Worm (Caenorhabditis elegans) whole organism, L4/young adult: ENCODE measurements around the gene srw-137.
"Not testable (repeated sequence)": the region's sequence is repeated elsewhere in the genome, so short reads cannot be mapped to it uniquely, and the experiment has no call there.

Experiments used
- W03F9.2 ChIP-seq: fragments of 150-350 bp; optimal IDR thresholded peaks from 2 replicates; lab custom pipeline; 2014; ENCODE audit warnings: missing biosample characterization, missing genetic modification characterization
- dao-5 ChIP-seq: sonication (generic microtip); optimal IDR thresholded peaks from 2 replicates; lab custom pipeline; 2016; ENCODE audit warnings: missing genotype, missing genetic modification characterization, moderate library complexity, missing compliant biosample characterization
- him-1 ChIP-seq: sonication (generic microtip); optimal IDR thresholded peaks from 2 replicates; lab custom pipeline; 2016; ENCODE audit warnings: missing genotype, missing genetic modification reagents, missing genetic modification characterization, missing compliant biosample characterization

srw-137 gene

ce11 chrV:2958202-2958601, 14.4 kb upstream of the srw-137 start, which contains the start of gene srw-142:
srw-142 (minus strand) TSS chrV:2958302.
- TF ChIP-seq him-1 (tag; lab: Kevin White, UChicago) (no peak), W03F9.2 (no peak), dao-5 (tag; lab: Kevin White, UChicago) (no peak)

ce11 chrV:2955342-2955741, 11.6 kb upstream of the srw-137 start, which contains the start of gene srh-248:
srh-248 (minus strand) TSS chrV:2955442.
- not testable (repeated sequence) for TF ChIP-seq dao-5 (tag; lab: Kevin White, UChicago); W03F9.2; him-1 (tag; lab: Kevin White, UChicago)

- TF ChIP-seq him-1 (tag; lab: Kevin White, UChicago); dao-5 (tag; lab: Kevin White, UChicago); W03F9.2: not testable (repeated sequence)
Measured at ce11 chrV:2952102-2952501, 8.3 kb upstream of the srw-137 start, which contains the start of gene srw-122. srw-122 (minus strand) TSS chrV:2952202.

- no peak for TF ChIP-seq him-1 (tag; lab: Kevin White, UChicago)
- TF ChIP-seq W03F9.2, result no peak
- no peak for TF ChIP-seq dao-5 (tag; lab: Kevin White, UChicago)
Measured at ce11 chrV:2945602-2946001, 1.8 kb upstream of the srw-137 start, which contains the start of gene srh-87. srh-87 (minus strand) TSS chrV:2945702.

ce11 chrV:2942247-2942646, 1.5 kb downstream of the srw-137 start:
- TF ChIP-seq W03F9.2 (no peak), him-1 (tag; lab: Kevin White, UChicago) (no peak)

ce11 chrV:2941405-2941804, 2.4 kb downstream of the srw-137 start, which contains the start of gene srw-143:
srw-143 (minus strand) TSS chrV:2941505.
- TF ChIP-seq dao-5 (tag; lab: Kevin White, UChicago), result no peak
- no peak for TF ChIP-seq him-1 (tag; lab: Kevin White, UChicago)
- no peak for TF ChIP-seq W03F9.2

ce11 chrV:2938497-2938896, 5.3 kb downstream of the srw-137 start, which contains the start of gene srw-141:
srw-141 (minus strand) TSS chrV:2938597.
- no peak for TF ChIP-seq dao-5 (tag; lab: Kevin White, UChicago)
- TF ChIP-seq him-1 (tag; lab: Kevin White, UChicago), result no peak
- TF ChIP-seq W03F9.2, result no peak

ce11 chrV:2934075-2934474, 9.7 kb downstream of the srw-137 start, which contains the start of gene srh-247:
srh-247 (minus strand) TSS chrV:2934175.
- TF ChIP-seq W03F9.2 (no peak), dao-5 (tag; lab: Kevin White, UChicago) (no peak), him-1 (tag; lab: Kevin White, UChicago) (no peak)

- no peak for TF ChIP-seq him-1 (tag; lab: Kevin White, UChicago)
- TF ChIP-seq W03F9.2, result no peak
- no peak for TF ChIP-seq dao-5 (tag; lab: Kevin White, UChicago)
Measured at ce11 chrV:2931252-2931651, 12.5 kb downstream of the srw-137 start, which contains the start of gene C31B8.1. C31B8.1 (plus strand) TSS chrV:2931552.

- TF ChIP-seq W03F9.2 (no peak), dao-5 (tag; lab: Kevin White, UChicago) (no peak), him-1 (tag; lab: Kevin White, UChicago) (no peak)
Measured at ce11 chrV:2929753-2930152, 14.0 kb downstream of the srw-137 start, which contains the start of gene C31B8.16. C31B8.16 (plus strand) TSS chrV:2930053.

ce11 chrV:2927553-2927952, 16.2 kb downstream of the srw-137 start, which contains the start of gene C31B8.12:
C31B8.12 (minus strand) TSS chrV:2927653.
- TF ChIP-seq W03F9.2, result no peak
- no peak for TF ChIP-seq him-1 (tag; lab: Kevin White, UChicago)
- no peak for TF ChIP-seq dao-5 (tag; lab: Kevin White, UChicago)

ce11 chrV:2922594-2922993, 21.2 kb downstream of the srw-137 start, which contains the start of gene srh-38:
srh-38 (minus strand) TSS chrV:2922694.
- TF ChIP-seq him-1 (tag; lab: Kevin White, UChicago), result no peak
- TF ChIP-seq dao-5 (tag; lab: Kevin White, UChicago), result no peak
- no peak for TF ChIP-seq W03F9.2

ce11 chrV:2920125-2920524, 23.6 kb downstream of the srw-137 start:
- TF ChIP-seq dao-5 (tag; lab: Kevin White, UChicago), result no peak
- TF ChIP-seq W03F9.2, result no peak
- no peak for TF ChIP-seq him-1 (tag; lab: Kevin White, UChicago)

- TF ChIP-seq him-1 (tag; lab: Kevin White, UChicago), result no peak
Measured at ce11 chrV:2913948-2914347, 29.8 kb downstream of the srw-137 start, which contains the start of gene srh-146. srh-146 (plus strand) TSS chrV:2914248.

ce11 chrV:2912901-2913300, 30.9 kb downstream of the srw-137 start, which contains the start of gene C31B8.9:
C31B8.9 (minus strand) TSS chrV:2913001.
- no peak for TF ChIP-seq him-1 (tag; lab: Kevin White, UChicago)
- TF ChIP-seq W03F9.2, result no peak
